Worm (Caenorhabditis elegans): Measurements from ENCODE around the gene T28D6.4.

- TF ChIP-seq sptf-1 (tag; optimal IDR thresholded peaks at IDR 0.05) (no peak), lsy-2 (tag; optimal IDR thresholded peaks at IDR 0.05) (no peak), mep-1 (tag; optimal IDR thresholded peaks at IDR 0.05) (no peak), fkh-10 (GFP tag; optimal IDR thresholded peaks at IDR 0.05) (no peak), pqm-1 (tag; optimal IDR thresholded peaks at IDR 0.05) (no peak), ama-1 (optimal IDR thresholded peaks at IDR 0.05) (no peak), unc-62 (GFP tag; optimal IDR thresholded peaks at IDR 0.05) (no peak)
These were observed 1.1 kb downstream of the T28D6.4 start for ce11 chrIII:11361394-11361793.

All from whole organism, L1 larva.